Fruit fly (Drosophila melanogaster) whole organism, prepupa: Measurements from ENCODE around the gene CG12398.

ENCODE experiments used
- CG10631 ChIP-seq: fragments of 200-800 bp; sonication (Bioruptor generic); optimal IDR thresholded peaks from 2 replicates; lab custom pipeline; 2016; ENCODE audit warnings: missing biosample characterization, missing genetic modification characterization
- CG11294 ChIP-seq: fragments of 200-800 bp; sonication (Bioruptor generic); IDR thresholded peaks from 2 replicates; pipeline ENCODE4 v1.3.6; 2022; ENCODE audit warnings: missing biosample characterization, missing genetic modification characterization
- CG11762 ChIP-seq: fragments of 200-800 bp; sonication (Bioruptor generic); optimal IDR thresholded peaks from 3 replicates; lab custom pipeline; 2016; ENCODE audit warnings: missing biosample characterization, missing genetic modification characterization; ENCODE audit not compliant: insufficient read depth
- CG11902 ChIP-seq: fragments of 200-800 bp; sonication (Bioruptor generic); optimal IDR thresholded peaks from 3 replicates; lab custom pipeline; 2016; ENCODE audit warnings: missing biosample characterization, missing genetic modification characterization
- CG15336 ChIP-seq: fragments of 200-800 bp; sonication (Bioruptor generic); IDR thresholded peaks from 2 replicates; pipeline ENCODE4 v1.3.6; 2022; ENCODE audit warnings: missing biosample characterization, missing genetic modification characterization
- CG1621 ChIP-seq: fragments of 200-800 bp; sonication (Bioruptor generic); optimal IDR thresholded peaks from 3 replicates; lab custom pipeline; 2018; ENCODE audit warnings: missing biosample characterization, mild to moderate bottlenecking, missing genetic modification characterization
- CG3032 ChIP-seq: fragments of 200-800 bp; optimal IDR thresholded peaks from 2 replicates; lab custom pipeline; 2019; ENCODE audit warnings: missing biosample characterization, mild to moderate bottlenecking, missing genetic modification characterization, moderate library complexity
- CG31627 ChIP-seq: fragments of 200-800 bp; sonication (Bioruptor generic); optimal IDR thresholded peaks from 3 replicates; lab custom pipeline; 2016; ENCODE audit warnings: missing biosample characterization, missing genetic modification characterization
- CG32006 ChIP-seq: fragments of 200-800 bp; sonication (Bioruptor generic); optimal IDR thresholded peaks from 3 replicates; lab custom pipeline; 2017; ENCODE audit warnings: missing biosample characterization, mild to moderate bottlenecking, missing genetic modification characterization
- CG34406 ChIP-seq: fragments of 200-800 bp; sonication (Bioruptor generic); optimal IDR thresholded peaks from 3 replicates; lab custom pipeline; 2016; ENCODE audit warnings: missing biosample characterization, missing genetic modification characterization
- CG4318 ChIP-seq: fragments of 200-800 bp; sonication (Bioruptor generic); optimal IDR thresholded peaks from 3 replicates; lab custom pipeline; 2017; ENCODE audit warnings: missing biosample characterization, mild to moderate bottlenecking, missing genetic modification characterization
- CG6163 ChIP-seq: fragments of 200-800 bp; sonication (Bioruptor generic); IDR thresholded peaks from 3 replicates; pipeline ENCODE4 v1.3.6; 2022; ENCODE audit warnings: missing biosample characterization, missing genetic modification characterization
- CG6276 ChIP-seq: fragments of 200-800 bp; sonication (Bioruptor generic); optimal IDR thresholded peaks from 2 replicates; lab custom pipeline; 2017; ENCODE audit warnings: missing biosample characterization, mild to moderate bottlenecking, missing genetic modification characterization
- CG6792 ChIP-seq: fragments of 200-800 bp; sonication (Bioruptor generic); optimal IDR thresholded peaks from 3 replicates; lab custom pipeline; 2016; ENCODE audit warnings: missing biosample characterization, missing genetic modification characterization
- CG6854 ChIP-seq: fragments of 200-800 bp; sonication (Bioruptor generic); optimal IDR thresholded peaks from 2 replicates; lab custom pipeline; 2017; ENCODE audit warnings: missing biosample characterization, mild to moderate bottlenecking, missing genetic modification characterization
- CG7368 ChIP-seq: fragments of 200-800 bp; sonication (Bioruptor generic); optimal IDR thresholded peaks from 3 replicates; lab custom pipeline; 2016; ENCODE audit warnings: missing biosample characterization, missing genetic modification characterization
- CG8119 ChIP-seq: fragments of 200-800 bp; sonication (Bioruptor generic); IDR thresholded peaks from 3 replicates; pipeline ENCODE4 v1.3.6; 2022; ENCODE audit warnings: missing biosample characterization, missing genetic modification characterization
- CG8319 ChIP-seq: fragments of 200-800 bp; sonication (Bioruptor generic); optimal IDR thresholded peaks from 3 replicates; lab custom pipeline; 2016; ENCODE audit warnings: missing biosample characterization, missing genetic modification characterization
- CG8632 ChIP-seq: fragments of 200-800 bp; sonication (Bioruptor generic); optimal IDR thresholded peaks from 3 replicates; lab custom pipeline; 2016; ENCODE audit warnings: missing biosample characterization, missing genetic modification characterization
- CG9139 ChIP-seq: fragments of 200-800 bp; sonication (Bioruptor generic); optimal IDR thresholded peaks from 3 replicates; lab custom pipeline; 2017; ENCODE audit warnings: missing biosample characterization, mild to moderate bottlenecking, missing genetic modification characterization
- Eip75B ChIP-seq: fragments of 200-800 bp; sonication (Bioruptor generic); optimal IDR thresholded peaks from 3 replicates; lab custom pipeline; 2016; ENCODE audit warnings: missing biosample characterization, missing genetic modification characterization
- Eip78C ChIP-seq: fragments of 200-800 bp; sonication (Bioruptor generic); peaks from one replicate; lab custom pipeline; 2016; ENCODE audit warnings: missing biosample characterization, missing genetic modification characterization
- Eip93F ChIP-seq: fragments of 200-800 bp; sonication (Bioruptor generic); optimal IDR thresholded peaks from 2 replicates; lab custom pipeline; 2016; ENCODE audit warnings: missing biosample characterization, mild to moderate bottlenecking, missing genetic modification characterization
- Ets96B ChIP-seq: fragments of 200-800 bp; optimal IDR thresholded peaks from 2 replicates; lab custom pipeline; 2019; ENCODE audit warnings: missing biosample characterization, mild to moderate bottlenecking, missing genetic modification characterization, moderate library complexity
- Gug ChIP-seq: fragments of 200-800 bp; sonication (Bioruptor generic); IDR thresholded peaks from 2 replicates; pipeline ENCODE4 v1.3.6; 2022; ENCODE audit warnings: missing biosample characterization, missing genetic modification characterization
- Hr38 ChIP-seq: sonication (Bioruptor generic); optimal IDR thresholded peaks from 2 replicates; lab custom pipeline; 2016; ENCODE audit warnings: missing biosample characterization, missing genetic modification characterization
- Hr39 ChIP-seq: fragments of 200-800 bp; sonication (Bioruptor generic); optimal IDR thresholded peaks from 2 replicates; lab custom pipeline; 2016; ENCODE audit warnings: missing biosample characterization, missing genetic modification characterization
- Met ChIP-seq: fragments of 200-800 bp; sonication (Bioruptor generic); optimal IDR thresholded peaks from 3 replicates; lab custom pipeline; 2016; ENCODE audit warnings: missing biosample characterization, missing genetic modification characterization
- OdsH ChIP-seq: fragments of 200-800 bp; sonication (Bioruptor generic); optimal IDR thresholded peaks from 3 replicates; lab custom pipeline; 2016; ENCODE audit warnings: missing biosample characterization, missing genetic modification characterization
- Smox ChIP-seq: fragments of 200-800 bp; sonication (Bioruptor generic); optimal IDR thresholded peaks from 3 replicates; lab custom pipeline; 2016; ENCODE audit warnings: missing biosample characterization, missing genetic modification characterization
- Sox14 ChIP-seq: fragments of 200-800 bp; sonication (Bioruptor generic); optimal IDR thresholded peaks from 3 replicates; lab custom pipeline; 2016; ENCODE audit warnings: missing biosample characterization, missing genetic modification characterization
- Sox15 ChIP-seq: fragments of 200-800 bp; sonication (Bioruptor generic); optimal IDR thresholded peaks from 3 replicates; lab custom pipeline; 2016; ENCODE audit warnings: missing biosample characterization, missing genetic modification characterization
- achi ChIP-seq: fragments of 200-800 bp; sonication (Bioruptor generic); optimal IDR thresholded peaks from 3 replicates; lab custom pipeline; 2016; ENCODE audit warnings: missing biosample characterization, missing genetic modification characterization
- dac ChIP-seq: fragments of 200-800 bp; sonication (Bioruptor generic); optimal IDR thresholded peaks from 2 replicates; lab custom pipeline; 2017; ENCODE audit warnings: missing biosample characterization, mild to moderate bottlenecking, missing genetic modification characterization
- dsx ChIP-seq: fragments of 200-800 bp; optimal IDR thresholded peaks from 3 replicates; lab custom pipeline; 2019; ENCODE audit warnings: missing biosample characterization, mild to moderate bottlenecking, missing genetic modification characterization, moderate library complexity; ENCODE audit not compliant: poor library complexity, severe bottlenecking
- eg ChIP-seq: fragments of 200-800 bp; sonication (Bioruptor generic); IDR thresholded peaks from 3 replicates; pipeline ENCODE4 v1.3.6; 2022; ENCODE audit warnings: missing biosample characterization, missing genetic modification characterization
- esn ChIP-seq: fragments of 200-800 bp; sonication (Bioruptor generic); optimal IDR thresholded peaks from 2 replicates; lab custom pipeline; 2016; ENCODE audit warnings: missing biosample characterization, mild to moderate bottlenecking, missing genetic modification characterization, moderate library complexity
- fd59A ChIP-seq: fragments of 200-800 bp; sonication (Bioruptor generic); optimal IDR thresholded peaks from 2 replicates; lab custom pipeline; 2017; ENCODE audit warnings: missing biosample characterization, mild to moderate bottlenecking, missing genetic modification characterization, missing genetic modification reagents
- fd85E ChIP-seq: fragments of 200-800 bp; sonication (Bioruptor generic); optimal IDR thresholded peaks from 3 replicates; lab custom pipeline; 2016; ENCODE audit warnings: missing biosample characterization, missing genetic modification characterization
- lz ChIP-seq: fragments of 200-800 bp; sonication (Bioruptor generic); optimal IDR thresholded peaks from 3 replicates; lab custom pipeline; 2016; ENCODE audit warnings: missing biosample characterization, missing genetic modification characterization
- net ChIP-seq: fragments of 200-800 bp; sonication (Bioruptor generic); optimal IDR thresholded peaks from 3 replicates; lab custom pipeline; 2016; ENCODE audit warnings: missing biosample characterization, missing genetic modification characterization
- pdm3 ChIP-seq: fragments of 200-800 bp; sonication (Bioruptor generic); optimal IDR thresholded peaks from 3 replicates; lab custom pipeline; 2016; ENCODE audit warnings: missing biosample characterization, missing genetic modification characterization
- salr ChIP-seq, 2 experiments: fragments of 200-800 bp; sonication (Bioruptor generic); optimal IDR thresholded peaks; 3 replicates each; lab custom pipeline; 2016 to 2018; ENCODE audit warnings: missing biosample characterization in 2 of 2, missing genetic modification characterization in 2 of 2, mild to moderate bottlenecking in 1 of 2
- spab ChIP-seq: fragments of 200-800 bp; sonication (Bioruptor generic); optimal IDR thresholded peaks from 2 replicates; lab custom pipeline; 2017; ENCODE audit warnings: missing biosample characterization, mild to moderate bottlenecking, missing genetic modification characterization, missing genetic modification reagents
- ss ChIP-seq, 2 experiments: fragments of 200-800 bp; sonication (Bioruptor generic); optimal IDR thresholded peaks; 2 replicates in 1 of 2; 3 replicates in 1 of 2; lab custom pipeline; 2017 to 2018; ENCODE audit warnings: mild to moderate bottlenecking in 2 of 2, missing biosample characterization in 2 of 2, missing genetic modification characterization in 2 of 2, moderate library complexity in 1 of 2
- topi ChIP-seq: fragments of 200-800 bp; sonication (Bioruptor generic); optimal IDR thresholded peaks from 3 replicates; lab custom pipeline; 2016; ENCODE audit warnings: missing biosample characterization, missing genetic modification characterization

Gene CG12398

DNA sequence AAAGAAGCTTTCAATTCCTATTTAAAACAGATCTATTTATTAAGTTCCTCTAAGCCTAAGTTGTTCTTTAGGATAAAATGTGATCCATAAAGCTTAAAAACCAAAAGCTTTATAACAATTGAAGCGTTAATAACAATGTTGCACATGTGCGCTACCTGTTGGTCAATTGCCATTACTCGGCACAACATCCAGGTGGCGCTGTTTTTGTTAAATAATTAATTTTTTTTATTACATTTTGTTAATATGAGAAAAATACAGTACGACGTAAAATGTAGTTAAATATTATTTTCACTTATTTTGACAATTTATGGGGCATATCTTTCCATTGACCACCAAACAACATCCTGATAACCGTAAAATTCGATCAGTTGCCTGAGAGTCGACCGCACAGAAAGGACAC, 40.3 kb upstream of the CG12398 start (continued):
- TF ChIP-seq Gug (GFP tag; lab: Robert Waterston, UW) (no peak), CG31627 (GFP tag; lab: Kevin White, UChicago) (peak; percentile 39), CG8319 (GFP tag; lab: Kevin White, UChicago) (no peak), dac (GFP tag; lab: Kevin White, UChicago) (no peak), CG6276 (GFP tag; lab: Kevin White, UChicago) (no peak), Eip75B (GFP tag; lab: Kevin White, UChicago) (no peak), CG11294 (GFP tag; lab: Robert Waterston, UW) (no peak), Ets96B (tag; lab: Kevin White, UChicago) (no peak), CG8119 (GFP tag; lab: Robert Waterston, UW) (no peak), salr (GFP tag; optimal IDR thresholded peaks at IDR 0.05; lab: Kevin White, UChicago) (no peak), Hr39 (GFP tag; lab: Kevin White, UChicago) (peak; percentile 12), Sox15 (no peak), lz (peak; percentile 19), CG8632 (GFP tag; lab: Kevin White, UChicago) (no peak), Eip93F (GFP tag; lab: Kevin White, UChicago) (no peak), fd85E (GFP tag; lab: Kevin White, UChicago) (no peak), spab (GFP tag; lab: Kevin White, UChicago) (no peak), CG4318 (GFP tag; lab: Kevin White, UChicago) (no peak), CG9139 (no peak), topi (GFP tag; lab: Kevin White, UChicago) (peak; percentile 9), Eip78C (GFP tag; lab: Kevin White, UChicago) (peak; percentile 29), pdm3 (GFP tag; lab: Kevin White, UChicago) (peak; percentile 17), Smox (peak; percentile 8), OdsH (GFP tag; lab: Kevin White, UChicago) (peak; percentile 28), Sox14 (no peak), CG11762 (GFP tag; lab: Kevin White, UChicago) (no peak), CG15336 (GFP tag; lab: Robert Waterston, UW) (no peak), CG10631 (GFP tag; lab: Kevin White, UChicago) (no peak), Met (GFP tag; lab: Kevin White, UChicago) (peak; percentile 37), net (GFP tag; lab: Kevin White, UChicago) (no peak), CG32006 (GFP tag; lab: Kevin White, UChicago) (no peak)
- TF ChIP-seq, all 60 proteins: peak for 16

DNA sequence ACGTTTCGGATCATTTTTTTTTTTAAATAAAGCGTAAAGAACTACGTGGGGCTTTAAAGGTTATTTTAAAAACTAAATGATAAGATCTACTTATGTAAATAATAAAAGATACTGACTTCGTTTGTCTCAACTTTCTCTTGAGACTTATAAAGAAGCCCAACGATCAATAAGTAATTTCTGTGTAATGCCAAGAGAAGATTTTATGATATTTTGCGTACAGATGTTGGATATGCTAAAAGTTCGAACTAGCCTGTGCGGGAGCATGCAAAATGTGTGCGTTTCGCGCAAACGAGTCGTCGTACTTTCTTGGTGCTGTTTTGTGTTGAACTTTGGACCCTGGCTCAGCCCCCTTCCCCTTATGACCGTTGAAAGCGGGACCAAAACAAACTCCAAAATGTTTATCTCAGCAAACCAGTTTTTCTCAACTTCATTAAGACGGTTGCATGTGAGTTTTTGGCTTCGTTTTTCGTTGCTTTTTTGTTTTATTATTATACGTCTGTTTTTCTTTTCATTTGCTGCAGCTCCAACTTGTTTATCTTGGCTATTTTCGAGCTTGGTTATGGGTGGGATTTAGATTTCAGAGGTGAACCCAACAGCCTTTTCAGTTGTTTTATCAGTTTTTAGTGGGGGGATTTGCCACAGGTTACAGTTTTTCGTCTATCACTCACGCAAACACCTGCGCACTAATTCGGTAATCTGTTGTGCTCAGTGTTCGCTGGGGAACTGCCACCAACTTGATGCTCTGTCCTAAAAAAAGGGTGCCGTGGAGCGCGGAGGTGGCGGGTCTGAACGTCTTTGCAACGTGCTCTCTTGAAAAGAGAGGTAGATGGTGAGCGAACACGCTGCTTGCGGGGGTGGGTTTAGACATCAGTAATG, 39.5 kb upstream of the CG12398 start, which contains the start of gene pdgy:
Gene pdgy (minus strand): TSS at position 688 of the 876 bp plus-strand sequence.
- TF ChIP-seq Hr38 (GFP tag; lab: Kevin White, UChicago) = peak; percentile 31
- peak; percentile 55 for TF ChIP-seq Ets96B (tag; lab: Kevin White, UChicago)
- peak; percentile 69 for TF ChIP-seq dsx
- no peak for TF ChIP-seq CG11902
- TF ChIP-seq CG6163 (GFP tag; lab: Robert Waterston, UW) = peak; percentile 79
- peak; percentile 25; the same call in 1 of the 2 replicates for TF ChIP-seq Gug (GFP tag; lab: Robert Waterston, UW)
- peak; percentile 88 for TF ChIP-seq CG1621 (tag; lab: Kevin White, UChicago)
- TF ChIP-seq CG6276 (GFP tag; lab: Kevin White, UChicago) = peak; percentile 92
- peak; percentile 59 for TF ChIP-seq Eip78C (GFP tag; lab: Kevin White, UChicago)
- TF ChIP-seq achi (GFP tag; lab: Kevin White, UChicago) = peak; percentile 30
- peak; percentile 69 for TF ChIP-seq CG32006 (GFP tag; lab: Kevin White, UChicago)
- peak; percentile 31 for TF ChIP-seq CG3032 (tag; lab: Kevin White, UChicago)
- TF ChIP-seq CG8632 (GFP tag; lab: Kevin White, UChicago) = no peak
- peak; percentile 41 for TF ChIP-seq topi (GFP tag; lab: Kevin White, UChicago)
- peak; percentile 76 for TF ChIP-seq CG7368
- no peak for TF ChIP-seq Sox14
- peak; percentile 97 for TF ChIP-seq CG6854 (GFP tag; lab: Kevin White, UChicago)
- no peak for TF ChIP-seq CG34406 (GFP tag; lab: Kevin White, UChicago)
- peak; percentile 58 for TF ChIP-seq CG8319 (GFP tag; lab: Kevin White, UChicago)
- TF ChIP-seq OdsH (GFP tag; lab: Kevin White, UChicago) = no peak
- no peak for TF ChIP-seq Hr39 (GFP tag; lab: Kevin White, UChicago)
- no peak for TF ChIP-seq CG6792
- TF ChIP-seq salr (GFP tag; optimal IDR thresholded peaks at IDR 0.05; lab: Kevin White, UChicago) = peak; percentile 50 to 67
- no peak for TF ChIP-seq esn
- TF ChIP-seq eg (GFP tag; lab: Robert Waterston, UW) = peak; percentile 88
- TF ChIP-seq CG9139 = peak; percentile 98
- peak; percentile 47 for TF ChIP-seq fd85E (GFP tag; lab: Kevin White, UChicago)
- peak; percentile 95 for TF ChIP-seq Eip93F (GFP tag; lab: Kevin White, UChicago)
- TF ChIP-seq fd59A (GFP tag; lab: Kevin White, UChicago) = peak; percentile 40
- peak; percentile 98 to 99 for TF ChIP-seq ss (GFP tag; optimal IDR thresholded peaks at IDR 0.05; lab: Kevin White, UChicago)
- TF ChIP-seq CG8119 (GFP tag; lab: Robert Waterston, UW) = peak; percentile 81
- TF ChIP-seq spab (GFP tag; lab: Kevin White, UChicago) = peak; percentile 86
